Worm (Caenorhabditis elegans) whole organism, L1 larva: ENCODE results near the gene sex-1.

Source experiments
- aly-2 ChIP-seq: fragments of 150-350 bp; optimal IDR thresholded peaks from 2 replicates; lab custom pipeline; 2014; ENCODE audit warnings: missing biosample characterization, missing genetic modification characterization
- fos-1 ChIP-seq: fragments of 150-350 bp; optimal IDR thresholded peaks from 2 replicates; lab custom pipeline; 2014; ENCODE audit warnings: missing biosample characterization, missing genetic modification characterization
- lin-14 ChIP-seq: fragments of 200-800 bp; sonication (Bioruptor generic); optimal IDR thresholded peaks from 2 replicates; lab custom pipeline; 2018; ENCODE audit warnings: mild to moderate bottlenecking, missing genetic modification characterization, moderate library complexity, missing compliant biosample characterization
- lin-15B ChIP-seq: fragments of 150-350 bp; sonication (generic microtip); optimal IDR thresholded peaks from 3 replicates; lab custom pipeline; 2014; ENCODE audit warnings: missing biosample characterization, missing genetic modification characterization
- lin-39 ChIP-seq: fragments of 150-350 bp; optimal IDR thresholded peaks from 2 replicates; lab custom pipeline; 2014; ENCODE audit warnings: missing biosample characterization, missing genetic modification reagents, missing genetic modification characterization
- nhr-76 ChIP-seq: sonication (generic microtip); optimal IDR thresholded peaks from 2 replicates; lab custom pipeline; 2017; ENCODE audit warnings: missing biosample characterization, missing genetic modification characterization
- pag-3 ChIP-seq: sonication (generic microtip); optimal IDR thresholded peaks from 2 replicates; lab custom pipeline; 2017; ENCODE audit warnings: missing genetic modification characterization, mild to moderate bottlenecking, missing compliant biosample characterization, antibody characterized with exemption, borderline replicate concordance; ENCODE audit not compliant: insufficient read depth
- tbx-2 ChIP-seq: sonication (generic microtip); optimal IDR thresholded peaks from 2 replicates; lab custom pipeline; 2016; ENCODE audit warnings: missing genetic modification characterization, missing compliant biosample characterization
- unc-130 ChIP-seq: fragments of 150-350 bp; optimal IDR thresholded peaks from 2 replicates; lab custom pipeline; 2017; ENCODE audit warnings: missing biosample characterization, missing genetic modification characterization, inconsistent platforms
- unc-62 ChIP-seq: fragments of 150-350 bp; optimal IDR thresholded peaks from 2 replicates; lab custom pipeline; 2014; ENCODE audit warnings: missing biosample characterization, missing genetic modification reagents, missing genetic modification characterization

DNA sequence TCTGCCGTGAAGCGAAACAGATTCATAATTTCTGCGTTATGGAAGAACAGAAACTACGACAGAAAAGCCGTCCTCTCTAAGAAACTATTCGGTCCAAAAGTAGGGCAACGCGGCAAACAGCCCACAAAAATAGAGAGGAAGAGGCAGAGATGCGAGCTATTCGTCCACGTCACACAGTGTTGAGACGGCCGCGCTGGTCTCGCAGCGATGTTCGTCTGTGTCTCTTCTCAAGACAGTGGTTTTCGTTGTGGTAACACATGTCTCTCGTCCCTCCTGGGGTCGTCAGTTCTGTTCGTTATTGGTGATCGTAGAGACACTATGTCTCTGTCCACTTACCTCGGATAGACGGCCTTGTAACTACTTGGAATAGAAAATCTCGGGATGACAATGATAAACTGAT, 46.5 kb downstream of the sex-1 start, which contains the start of gene erd-2.1:
- TF ChIP-seq aly-2 (tag; lab: Kevin White, UChicago), result no peak
- no peak for TF ChIP-seq lin-39
- peak; percentile 66 for TF ChIP-seq tbx-2 (tag; lab: Kevin White, UChicago)
- no peak for TF ChIP-seq fos-1 (tag; lab: Kevin White, UChicago)
- no peak for TF ChIP-seq unc-130
- no peak for TF ChIP-seq unc-62
- TF ChIP-seq pag-3 (tag; lab: Kevin White, UChicago), result no peak
- no peak for TF ChIP-seq nhr-76 (tag; lab: Kevin White, UChicago)
- peak; percentile 91 for TF ChIP-seq lin-14 (GFP tag; lab: Kevin White, UChicago)
- no peak for TF ChIP-seq lin-15B (tag; lab: Kevin White, UChicago)
